Fruit fly (Drosophila melanogaster) whole organism, embryonic: Measurements from ENCODE around the gene TotM.

Source experiments
- Bdp1 ChIP-seq: fragments of 200-800 bp; sonication (Bioruptor generic); optimal IDR thresholded peaks from 3 replicates; lab custom pipeline; 2016; ENCODE audit warnings: missing biosample characterization, missing genetic modification characterization
- Blimp-1 ChIP-seq: fragments of 200-800 bp; sonication (Bioruptor generic); optimal IDR thresholded peaks from 3 replicates; lab custom pipeline; 2018; ENCODE audit warnings: missing biosample characterization, missing genetic modification characterization, mild to moderate bottlenecking, moderate library complexity, missing genetic modification reagents
- BtbVII ChIP-seq: fragments of 200-800 bp; sonication (Bioruptor generic); optimal IDR thresholded peaks from 3 replicates; lab custom pipeline; 2017; ENCODE audit warnings: missing biosample characterization, mild to moderate bottlenecking, missing genetic modification characterization
- CG10462 ChIP-seq: fragments of 200-800 bp; sonication (Bioruptor generic); optimal IDR thresholded peaks from 2 replicates; lab custom pipeline; 2016; ENCODE audit warnings: missing biosample characterization, missing genetic modification characterization
- CG11695 ChIP-seq: fragments of 200-800 bp; sonication (Bioruptor generic); IDR thresholded peaks from 3 replicates; pipeline ENCODE4 v1.3.6; 2022; ENCODE audit warnings: missing biosample characterization, missing genetic modification characterization
- CG13296 ChIP-seq: fragments of 200-800 bp; sonication (Bioruptor generic); optimal IDR thresholded peaks from 3 replicates; lab custom pipeline; 2018; ENCODE audit warnings: missing biosample characterization, mild to moderate bottlenecking, missing genetic modification characterization
- CG15601 ChIP-seq: fragments of 200-800 bp; sonication (Bioruptor generic); optimal IDR thresholded peaks from 3 replicates; lab custom pipeline; 2019; ENCODE audit warnings: missing biosample characterization, mild to moderate bottlenecking, missing genetic modification characterization, moderate library complexity
- CG16863 ChIP-seq: fragments of 200-800 bp; sonication (Bioruptor generic); optimal IDR thresholded peaks from 3 replicates; lab custom pipeline; 2016; ENCODE audit warnings: missing biosample characterization, missing genetic modification characterization
- CG17359 ChIP-seq: fragments of 200-800 bp; sonication (Bioruptor generic); optimal IDR thresholded peaks from 3 replicates; lab custom pipeline; 2018; ENCODE audit warnings: missing biosample characterization, mild to moderate bottlenecking, missing genetic modification characterization, moderate library complexity
- CG31365 ChIP-seq: fragments of 200-800 bp; sonication (Bioruptor generic); optimal IDR thresholded peaks from 2 replicates; lab custom pipeline; 2018; ENCODE audit warnings: missing biosample characterization, mild to moderate bottlenecking, missing genetic modification characterization
- CG32772 ChIP-seq: fragments of 200-800 bp; sonication (Bioruptor generic); IDR thresholded peaks from 2 replicates; pipeline ENCODE4 v1.3.6; 2022; ENCODE audit warnings: missing biosample characterization, missing genetic modification characterization
- CG4707 ChIP-seq: fragments of 200-800 bp; sonication (Bioruptor generic); optimal IDR thresholded peaks from 2 replicates; lab custom pipeline; 2018; ENCODE audit warnings: missing biosample characterization, mild to moderate bottlenecking, missing genetic modification characterization, moderate library complexity
- CG5180 ChIP-seq: fragments of 200-800 bp; sonication (Bioruptor generic); optimal IDR thresholded peaks from 3 replicates; lab custom pipeline; 2017; ENCODE audit warnings: missing biosample characterization, missing genetic modification characterization, mild to moderate bottlenecking, moderate library complexity, missing genetic modification reagents
- CG7357 ChIP-seq: fragments of 200-800 bp; sonication (Bioruptor generic); IDR thresholded peaks from 3 replicates; pipeline ENCODE4 v1.3.6; 2022; ENCODE audit warnings: missing biosample characterization, missing genetic modification characterization
- CG8765 ChIP-seq: fragments of 200-800 bp; sonication (Bioruptor generic); IDR thresholded peaks from 2 replicates; pipeline ENCODE4 v1.3.6; 2022; ENCODE audit warnings: missing biosample characterization, missing genetic modification characterization
- CG8924 ChIP-seq: fragments of 200-800 bp; optimal IDR thresholded peaks from 3 replicates; lab custom pipeline; 2019; ENCODE audit warnings: missing biosample characterization, mild to moderate bottlenecking, missing genetic modification characterization, moderate library complexity
- CHES-1-like ChIP-seq: fragments of 200-800 bp; sonication (Bioruptor generic); optimal IDR thresholded peaks from 2 replicates; lab custom pipeline; 2016; ENCODE audit warnings: missing biosample characterization, missing genetic modification characterization
- D19A ChIP-seq: fragments of 200-800 bp; optimal IDR thresholded peaks from 3 replicates; lab custom pipeline; 2019; ENCODE audit warnings: missing biosample characterization, mild to moderate bottlenecking, missing genetic modification characterization, moderate library complexity
- Dip2 ChIP-seq: fragments of 200-800 bp; sonication (Bioruptor generic); IDR thresholded peaks from 2 replicates; pipeline ENCODE4 v1.3.6; 2022; ENCODE audit warnings: missing biosample characterization, missing genetic modification characterization
- Dp ChIP-seq: fragments of 200-800 bp; sonication (Bioruptor generic); optimal IDR thresholded peaks from 2 replicates; lab custom pipeline; 2018; ENCODE audit warnings: missing biosample characterization, mild to moderate bottlenecking, missing genetic modification characterization, moderate library complexity
- Ets65A ChIP-seq: fragments of 200-800 bp; sonication (Bioruptor generic); peaks from one replicate; lab custom pipeline; 2016; ENCODE audit warnings: missing biosample characterization, missing genetic modification characterization
- Fer3 ChIP-seq: fragments of 200-800 bp; sonication (Bioruptor generic); optimal IDR thresholded peaks from 2 replicates; lab custom pipeline; 2018; ENCODE audit warnings: missing biosample characterization, mild to moderate bottlenecking, missing genetic modification characterization, moderate library complexity
- GATAe ChIP-seq: fragments of 200-800 bp; sonication (Bioruptor generic); conservative IDR thresholded peaks from 2 replicates; pipeline ENCODE4 v1.3.6; 2022; ENCODE audit warnings: missing biosample characterization, missing genetic modification characterization
- Hr78 ChIP-seq, 2 experiments: fragments of 200-800 bp in 1 of 2; fragments of >200 bp in 1 of 2; sonication (Bioruptor generic) in 1 of 2; optimal IDR thresholded peaks; 2 replicates each; lab custom pipeline; 2017 to 2019; ENCODE audit warnings: missing biosample characterization in 2 of 2, missing genetic modification characterization in 2 of 2, mild to moderate bottlenecking in 1 of 2, moderate library complexity in 1 of 2
- Jarid2 ChIP-seq: fragments of 200-800 bp; sonication (Bioruptor generic); optimal IDR thresholded peaks from 3 replicates; lab custom pipeline; 2017; ENCODE audit warnings: mild to moderate bottlenecking, missing biosample characterization, missing genetic modification reagents, missing genetic modification characterization
- MTF-1 ChIP-seq: fragments of 200-800 bp; sonication (Bioruptor generic); optimal IDR thresholded peaks from 2 replicates; lab custom pipeline; 2018; ENCODE audit warnings: missing biosample characterization, mild to moderate bottlenecking, missing genetic modification characterization, borderline replicate concordance
- Nf-YC ChIP-seq: fragments of 200-800 bp; optimal IDR thresholded peaks from 3 replicates; lab custom pipeline; 2019; ENCODE audit warnings: missing biosample characterization, mild to moderate bottlenecking, missing genetic modification characterization, moderate library complexity
- Optix ChIP-seq: fragments of 200-800 bp; sonication (Bioruptor generic); IDR thresholded peaks from 3 replicates; pipeline ENCODE4 v1.3.6; 2022; ENCODE audit warnings: missing biosample characterization, missing genetic modification characterization
- Rx ChIP-seq: fragments of 200-800 bp; sonication (Bioruptor generic); IDR thresholded peaks from 2 replicates; pipeline ENCODE4 v1.3.6; 2022; ENCODE audit warnings: missing biosample characterization, missing genetic modification characterization
- Tbp ChIP-seq: fragments of >200 bp; optimal IDR thresholded peaks from 2 replicates; lab custom pipeline; 2018; ENCODE audit warnings: missing biosample characterization, missing genetic modification characterization
- Usf ChIP-seq: fragments of 200-800 bp; sonication (Bioruptor generic); optimal IDR thresholded peaks from 2 replicates; lab custom pipeline; 2017; ENCODE audit warnings: missing genotype, missing biosample characterization, missing genetic modification characterization
- YL-1 ChIP-seq: fragments of 200-800 bp; sonication (Bioruptor generic); optimal IDR thresholded peaks from 3 replicates; lab custom pipeline; 2017; ENCODE audit warnings: missing biosample characterization, mild to moderate bottlenecking, missing genetic modification characterization
- ac ChIP-seq: fragments of 200-800 bp; sonication (Bioruptor generic); optimal IDR thresholded peaks from 3 replicates; lab custom pipeline; 2017; ENCODE audit warnings: missing biosample characterization, mild to moderate bottlenecking, missing genetic modification characterization
- ash1 ChIP-seq: fragments of 200-800 bp; sonication (Bioruptor generic); optimal IDR thresholded peaks from 2 replicates; lab custom pipeline; 2018; ENCODE audit warnings: missing biosample characterization, mild to moderate bottlenecking, missing genetic modification characterization
- cad ChIP-seq: fragments of >200 bp; optimal IDR thresholded peaks from 2 replicates; lab custom pipeline; 2017; ENCODE audit warnings: missing biosample characterization, missing genetic modification characterization
- caup ChIP-seq: fragments of 200-800 bp; sonication (Bioruptor generic); optimal IDR thresholded peaks from 3 replicates; lab custom pipeline; 2017; ENCODE audit warnings: missing biosample characterization, mild to moderate bottlenecking, missing genetic modification characterization, moderate library complexity; ENCODE audit not compliant: severe bottlenecking
- ci ChIP-seq: fragments of 200-800 bp; sonication (Bioruptor generic); IDR thresholded peaks from 3 replicates; pipeline ENCODE4 v1.3.6; 2022; ENCODE audit warnings: missing biosample characterization, missing genetic modification characterization
- en ChIP-seq: fragments of 200-800 bp; sonication (Bioruptor generic); optimal IDR thresholded peaks from 2 replicates; lab custom pipeline; 2016; ENCODE audit warnings: missing biosample characterization, missing genetic modification characterization
- fd3F ChIP-seq: fragments of 200-800 bp; sonication (Bioruptor generic); optimal IDR thresholded peaks from 2 replicates; lab custom pipeline; 2018; ENCODE audit warnings: missing biosample characterization, mild to moderate bottlenecking, missing genetic modification characterization, moderate library complexity
- fd96Cb ChIP-seq: fragments of 200-800 bp; sonication (Bioruptor generic); optimal IDR thresholded peaks from 2 replicates; lab custom pipeline; 2018; ENCODE audit warnings: missing biosample characterization, mild to moderate bottlenecking, missing genetic modification characterization, moderate library complexity
- gce ChIP-seq: fragments of 200-800 bp; sonication (Bioruptor generic); IDR thresholded peaks from 3 replicates; pipeline ENCODE4 v1.3.6; 2022; ENCODE audit warnings: missing biosample characterization, missing genetic modification characterization
- ind ChIP-seq: fragments of 200-800 bp; sonication (Bioruptor generic); optimal IDR thresholded peaks from 3 replicates; lab custom pipeline; 2016; ENCODE audit warnings: missing biosample characterization, missing genetic modification characterization
- pb ChIP-seq: fragments of 200-800 bp; sonication (Bioruptor generic); optimal IDR thresholded peaks from 3 replicates; lab custom pipeline; 2016; ENCODE audit warnings: missing biosample characterization, missing genetic modification characterization
- pita ChIP-seq: fragments of 200-800 bp; sonication (Bioruptor generic); optimal IDR thresholded peaks from 2 replicates; lab custom pipeline; 2017; ENCODE audit warnings: missing biosample characterization, mild to moderate bottlenecking, missing genetic modification characterization
- repo ChIP-seq: fragments of 200-800 bp; sonication (Bioruptor generic); optimal IDR thresholded peaks from 2 replicates; lab custom pipeline; 2016; ENCODE audit warnings: missing biosample characterization, missing genetic modification characterization
- row ChIP-seq: fragments of 200-800 bp; sonication (Bioruptor generic); IDR thresholded peaks from 3 replicates; pipeline ENCODE4 v1.3.6; 2022; ENCODE audit warnings: missing biosample characterization, missing genetic modification characterization
- tap ChIP-seq: fragments of 200-800 bp; optimal IDR thresholded peaks from 3 replicates; lab custom pipeline; 2019; ENCODE audit warnings: missing biosample characterization, mild to moderate bottlenecking, missing genetic modification characterization, moderate library complexity
- unpg ChIP-seq: fragments of 200-800 bp; sonication (Bioruptor generic); optimal IDR thresholded peaks from 3 replicates; lab custom pipeline; 2018; ENCODE audit warnings: missing biosample characterization, mild to moderate bottlenecking, missing genetic modification characterization, moderate library complexity
- wdn ChIP-seq: fragments of 200-800 bp; sonication (Bioruptor generic); IDR thresholded peaks from 2 replicates; pipeline ENCODE4 v1.3.6; 2022; ENCODE audit warnings: missing biosample characterization, missing genetic modification characterization
- z ChIP-seq: fragments of 200-800 bp; sonication (Bioruptor generic); IDR thresholded peaks from 3 replicates; pipeline ENCODE4 v1.3.6; 2022; ENCODE audit warnings: missing biosample characterization, missing genetic modification characterization

Gene TotM

dm6 chr2L:5297289-5297960 is 32.2 kb upstream of the TotM start (continued):
- TF ChIP-seq ac: no peak
- no peak for TF ChIP-seq wdn (GFP tag; lab: Robert Waterston, UW)
- TF ChIP-seq gce (GFP tag; lab: Robert Waterston, UW): no peak
- peak; percentile 80 for TF ChIP-seq ci (GFP tag; lab: Robert Waterston, UW)
- TF ChIP-seq Dp (GFP tag; lab: Kevin White, UChicago): no peak
- TF ChIP-seq Usf (GFP tag; lab: Kevin White, UChicago): no peak
- no peak for TF ChIP-seq Dip2
- no peak for TF ChIP-seq pb (GFP tag; lab: Kevin White, UChicago)
- peak; percentile 35 for TF ChIP-seq CG8924
- peak; percentile 36; the same call in 2 of the 3 replicates for TF ChIP-seq CG11695 (GFP tag; lab: Robert Waterston, UW)
- TF ChIP-seq Rx: peak; percentile 28; the same call in 1 of the 2 replicates
- TF ChIP-seq Fer3 (tag; lab: Kevin White, UChicago): no peak
- no peak for TF ChIP-seq cad (GFP tag; lab: Kevin White, UChicago)
- no peak for TF ChIP-seq fd3F
- TF ChIP-seq z (GFP tag; lab: Robert Waterston, UW): no peak
- TF ChIP-seq caup (GFP tag; lab: Kevin White, UChicago): no peak
- no peak for TF ChIP-seq CG8765 (GFP tag; lab: Robert Waterston, UW)
- no peak for TF ChIP-seq en
- no peak for TF ChIP-seq CG13296 (GFP tag; lab: Kevin White, UChicago)
- TF ChIP-seq BtbVII (GFP tag; lab: Kevin White, UChicago): peak; percentile 37
- TF ChIP-seq CG5180 (GFP tag; lab: Kevin White, UChicago): no peak
- TF ChIP-seq repo (GFP tag; lab: Kevin White, UChicago): no peak
- TF ChIP-seq Ets65A (GFP tag; lab: Kevin White, UChicago): no peak
- TF ChIP-seq unpg (GFP tag; lab: Kevin White, UChicago): peak; percentile 49
- TF ChIP-seq CG10462 (GFP tag; lab: Kevin White, UChicago): no peak
- TF ChIP-seq CG17359 (tag; lab: Kevin White, UChicago): peak; percentile 33
- TF ChIP-seq row (GFP tag; lab: Robert Waterston, UW): peak; percentile 66
- peak; percentile 46 for TF ChIP-seq CG15601 (tag; lab: Kevin White, UChicago)
- TF ChIP-seq CG4707 (GFP tag; lab: Kevin White, UChicago): no peak
- TF ChIP-seq fd96Cb (tag; lab: Kevin White, UChicago): peak; percentile 63
- TF ChIP-seq CG31365: no peak
- TF ChIP-seq ind (GFP tag; lab: Kevin White, UChicago): peak; percentile 16
- no peak for TF ChIP-seq CG32772 (GFP tag; lab: Robert Waterston, UW)
- no peak for TF ChIP-seq Optix (GFP tag; lab: Robert Waterston, UW)
- no peak for TF ChIP-seq MTF-1 (GFP tag; lab: Kevin White, UChicago)
- no peak for TF ChIP-seq Nf-YC (tag; lab: Kevin White, UChicago)
- TF ChIP-seq ash1 (GFP tag; lab: Kevin White, UChicago): no peak
- no peak for TF ChIP-seq Tbp
- peak; percentile 23 for TF ChIP-seq CG16863
- TF ChIP-seq Hr78 (GFP tag; optimal IDR thresholded peaks at IDR 0.05; lab: Kevin White, UChicago): peak in 1 of 2 experiments; percentile 15
- no peak for TF ChIP-seq Bdp1
- TF ChIP-seq Blimp-1 (GFP tag; lab: Kevin White, UChicago): peak; percentile 85
- peak; percentile 47 for TF ChIP-seq D19A (tag; lab: Kevin White, UChicago)
- no peak for TF ChIP-seq Jarid2 (GFP tag; lab: Kevin White, UChicago)
- no peak for TF ChIP-seq GATAe (GFP tag; lab: Robert Waterston, UW)
- TF ChIP-seq tap (tag; lab: Kevin White, UChicago): no peak
- TF ChIP-seq CG7357 (GFP tag; lab: Robert Waterston, UW): peak; percentile 60
- TF ChIP-seq YL-1 (GFP tag; lab: Kevin White, UChicago): no peak
- TF ChIP-seq CHES-1-like (GFP tag; lab: Kevin White, UChicago): no peak
- no peak for TF ChIP-seq pita (GFP tag; lab: Kevin White, UChicago)
